Worm (Caenorhabditis elegans) whole organism, L2 larva: ENCODE data around the gene chil-16.

Experiments
- F13H6.1 ChIP-seq: sonication (generic microtip); optimal IDR thresholded peaks from 2 replicates; lab custom pipeline; 2016; ENCODE audit warnings: missing genetic modification characterization, missing compliant biosample characterization
- ZK546.5 ChIP-seq: sonication (generic microtip); optimal IDR thresholded peaks from 2 replicates; lab custom pipeline; 2017; ENCODE audit warnings: missing biosample characterization, missing genetic modification characterization
- alr-1 ChIP-seq: fragments of 150-350 bp; optimal IDR thresholded peaks from 2 replicates; lab custom pipeline; 2014; ENCODE audit warnings: missing biosample characterization, missing genetic modification characterization
- aly-2 ChIP-seq: fragments of 150-350 bp; optimal IDR thresholded peaks from 2 replicates; lab custom pipeline; 2014; ENCODE audit warnings: missing biosample characterization, missing genetic modification characterization
- ama-1 ChIP-seq: fragments of 150-350 bp; optimal IDR thresholded peaks from 2 replicates; lab custom pipeline; 2018; ENCODE audit warnings: inconsistent platforms
- blmp-1 ChIP-seq: sonication (generic microtip); optimal IDR thresholded peaks from 2 replicates; lab custom pipeline; 2017; ENCODE audit warnings: missing genetic modification characterization, mild to moderate bottlenecking, missing compliant biosample characterization, antibody characterized with exemption, moderate library complexity; ENCODE audit not compliant: insufficient read depth
- ceh-16 ChIP-seq: fragments of 150-350 bp; optimal IDR thresholded peaks from 2 replicates; lab custom pipeline; 2014; ENCODE audit warnings: missing biosample characterization, missing genetic modification characterization
- ceh-82 ChIP-seq: fragments of 150-350 bp; optimal IDR thresholded peaks from 2 replicates; lab custom pipeline; 2014; ENCODE audit warnings: missing biosample characterization, missing genetic modification characterization
- crh-2 ChIP-seq: sonication (generic microtip); optimal IDR thresholded peaks from 2 replicates; lab custom pipeline; 2017; ENCODE audit warnings: missing biosample characterization, missing genetic modification characterization
- dmd-4 ChIP-seq: sonication (generic microtip); optimal IDR thresholded peaks from 2 replicates; lab custom pipeline; 2017; ENCODE audit warnings: missing biosample characterization, missing genetic modification characterization
- elt-1 ChIP-seq: fragments of 150-350 bp; optimal IDR thresholded peaks from 2 replicates; lab custom pipeline; 2014; ENCODE audit warnings: missing biosample characterization, missing genetic modification characterization
- elt-3 ChIP-seq: sonication (generic microtip); optimal IDR thresholded peaks from 2 replicates; lab custom pipeline; 2017; ENCODE audit warnings: missing biosample characterization, missing genetic modification characterization
- lin-13 ChIP-seq: fragments of 150-350 bp; optimal IDR thresholded peaks from 2 replicates; lab custom pipeline; 2014; ENCODE audit warnings: missing biosample characterization, missing genetic modification reagents, missing genetic modification characterization
- lin-39 ChIP-seq: fragments of 150-350 bp; optimal IDR thresholded peaks from 2 replicates; lab custom pipeline; 2014; ENCODE audit warnings: missing biosample characterization, missing genetic modification reagents, missing genetic modification characterization
- lsy-2 ChIP-seq, 2 experiments: fragments of 150-350 bp in 1 of 2; sonication (generic microtip) in 1 of 2; optimal IDR thresholded peaks; 2 replicates each; lab custom pipeline; 2014 to 2017; ENCODE audit warnings: missing biosample characterization in 2 of 2, missing genetic modification characterization in 2 of 2
- mab-5 ChIP-seq: fragments of 150-350 bp; optimal IDR thresholded peaks from 2 replicates; lab custom pipeline; 2014; ENCODE audit warnings: missing biosample characterization, missing genetic modification characterization
- mbf-1 ChIP-seq: sonication (generic microtip); optimal IDR thresholded peaks from 2 replicates; lab custom pipeline; 2017; ENCODE audit warnings: missing biosample characterization, missing genetic modification characterization
- mdl-1 ChIP-seq, 2 experiments: fragments of 150-350 bp in 1 of 2; sonication (generic microtip) in 1 of 2; optimal IDR thresholded peaks; 2 replicates each; lab custom pipeline; 2017; ENCODE audit warnings: missing biosample characterization in 2 of 2, missing genetic modification characterization in 2 of 2
- nhr-11 ChIP-seq: fragments of 150-350 bp; optimal IDR thresholded peaks from 2 replicates; lab custom pipeline; 2014; ENCODE audit warnings: missing biosample characterization, missing genetic modification characterization
- nhr-12 ChIP-seq: fragments of 150-350 bp; optimal IDR thresholded peaks from 2 replicates; lab custom pipeline; 2014; ENCODE audit warnings: missing biosample characterization, missing genetic modification characterization
- nhr-129 ChIP-seq: fragments of 150-350 bp; optimal IDR thresholded peaks from 2 replicates; lab custom pipeline; 2014; ENCODE audit warnings: missing biosample characterization, missing genetic modification characterization
- nhr-21 ChIP-seq: fragments of 150-350 bp; optimal IDR thresholded peaks from 2 replicates; lab custom pipeline; 2014; ENCODE audit warnings: missing biosample characterization, missing genetic modification characterization
- nhr-23 ChIP-seq: fragments of 150-350 bp; optimal IDR thresholded peaks from 2 replicates; lab custom pipeline; 2014; ENCODE audit warnings: missing biosample characterization, missing genetic modification reagents, missing genetic modification characterization
- nhr-25 ChIP-seq: fragments of 150-350 bp; sonication (generic microtip); optimal IDR thresholded peaks from 3 replicates; lab custom pipeline; 2014; ENCODE audit warnings: missing biosample characterization, missing genetic modification characterization
- nhr-6 ChIP-seq: fragments of 150-350 bp; optimal IDR thresholded peaks from 2 replicates; lab custom pipeline; 2014; ENCODE audit warnings: missing biosample characterization, missing genetic modification characterization
- nhr-77 ChIP-seq: fragments of 150-350 bp; optimal IDR thresholded peaks from 2 replicates; lab custom pipeline; 2014; ENCODE audit warnings: missing biosample characterization, missing genetic modification characterization
- peb-1 ChIP-seq: fragments of 150-350 bp; optimal IDR thresholded peaks from 2 replicates; lab custom pipeline; 2014; ENCODE audit warnings: missing biosample characterization, missing genetic modification characterization
- sem-4 ChIP-seq: fragments of 150-350 bp; optimal IDR thresholded peaks from 2 replicates; lab custom pipeline; 2014; ENCODE audit warnings: missing biosample characterization, missing genetic modification reagents, missing genetic modification characterization
- skn-1 ChIP-seq: sonication (generic microtip); optimal IDR thresholded peaks from 2 replicates; lab custom pipeline; 2017; ENCODE audit warnings: missing biosample characterization, missing genetic modification characterization
- sma-3 ChIP-seq: sonication (generic microtip); optimal IDR thresholded peaks from 2 replicates; lab custom pipeline; 2016; ENCODE audit warnings: missing genetic modification reagents, missing genetic modification characterization, missing compliant biosample characterization
- sma-9 ChIP-seq, 2 experiments: fragments of 150-350 bp in 1 of 2; sonication (generic microtip) in 1 of 2; optimal IDR thresholded peaks; 2 replicates each; lab custom pipeline; 2014 to 2016; ENCODE audit warnings: missing genetic modification characterization in 2 of 2, mild to moderate bottlenecking in 1 of 2, missing biosample characterization in 1 of 2, missing compliant biosample characterization in 1 of 2, missing genetic modification reagents in 1 of 2, moderate library complexity in 1 of 2
- snpc-4 ChIP-seq: fragments of 150-350 bp; optimal IDR thresholded peaks from 2 replicates; lab custom pipeline; 2014; ENCODE audit warnings: missing biosample characterization, missing genetic modification characterization
- unc-39 ChIP-seq: fragments of 150-350 bp; optimal IDR thresholded peaks from 2 replicates; lab custom pipeline; 2014; ENCODE audit warnings: missing biosample characterization, missing genetic modification characterization
- unc-55 ChIP-seq: fragments of 150-350 bp; sonication (generic microtip); optimal IDR thresholded peaks from 3 replicates; lab custom pipeline; 2014; ENCODE audit warnings: missing biosample characterization, missing genetic modification reagents, missing genetic modification characterization
- unc-62 ChIP-seq: fragments of 150-350 bp; optimal IDR thresholded peaks from 2 replicates; lab custom pipeline; 2014; ENCODE audit warnings: missing biosample characterization, missing genetic modification reagents, missing genetic modification characterization
- zag-1 ChIP-seq: fragments of 150-350 bp; optimal IDR thresholded peaks from 2 replicates; lab custom pipeline; 2014; ENCODE audit warnings: missing biosample characterization, missing genetic modification characterization
- ztf-1 ChIP-seq: fragments of 200-800 bp; sonication (Bioruptor generic); conservative IDR thresholded peaks from 2 replicates; pipeline ENCODE4 v1.3.6; 2022; ENCODE audit warnings: missing genetic modification characterization, missing compliant biosample characterization
- ztf-11 ChIP-seq: sonication (generic microtip); optimal IDR thresholded peaks from 2 replicates; lab custom pipeline; 2017; ENCODE audit warnings: missing biosample characterization, missing genetic modification characterization
- ztf-4 ChIP-seq: fragments of 150-350 bp; optimal IDR thresholded peaks from 2 replicates; lab custom pipeline; 2014; ENCODE audit warnings: missing biosample characterization, missing genetic modification characterization

The chil-16 gene

DNA sequence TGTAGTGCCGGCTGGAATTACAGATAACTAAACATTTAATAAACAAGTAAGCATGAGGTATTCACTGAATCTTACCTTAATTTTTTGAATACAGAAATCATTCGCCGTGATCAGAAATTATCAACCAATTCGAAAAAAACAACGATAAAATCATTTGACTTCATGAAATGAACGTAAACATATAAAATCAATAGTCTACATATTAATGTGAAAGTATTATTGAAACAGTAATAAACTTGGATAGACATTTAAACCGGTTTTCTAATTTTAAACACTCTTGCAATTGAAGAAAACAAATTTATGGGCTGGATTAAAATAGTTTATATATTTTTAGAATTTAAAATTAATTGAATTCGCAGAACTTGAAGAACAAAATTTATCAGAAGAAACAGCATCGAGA lies at the start of gene chil-16:
Gene chil-16, minus strand, starts transcription at position 101 of the 400 bp plus-strand sequence.
- TF ChIP-seq lsy-2 (tag; optimal IDR thresholded peaks at IDR 0.05; lab: Kevin White, UChicago): no peak
- TF ChIP-seq nhr-23: no peak
- TF ChIP-seq sma-9 (GFP tag; optimal IDR thresholded peaks at IDR 0.05; lab: Kevin White, UChicago): no peak
- no peak for TF ChIP-seq sma-9 (tag; optimal IDR thresholded peaks at IDR 0.05; lab: Kevin White, UChicago)
- TF ChIP-seq sma-3 (GFP tag; lab: Kevin White, UChicago): no peak
- no peak for TF ChIP-seq F13H6.1 (tag; lab: Kevin White, UChicago)
- TF ChIP-seq lin-13: no peak
- TF ChIP-seq ztf-11 (tag; lab: Kevin White, UChicago): no peak

DNA sequence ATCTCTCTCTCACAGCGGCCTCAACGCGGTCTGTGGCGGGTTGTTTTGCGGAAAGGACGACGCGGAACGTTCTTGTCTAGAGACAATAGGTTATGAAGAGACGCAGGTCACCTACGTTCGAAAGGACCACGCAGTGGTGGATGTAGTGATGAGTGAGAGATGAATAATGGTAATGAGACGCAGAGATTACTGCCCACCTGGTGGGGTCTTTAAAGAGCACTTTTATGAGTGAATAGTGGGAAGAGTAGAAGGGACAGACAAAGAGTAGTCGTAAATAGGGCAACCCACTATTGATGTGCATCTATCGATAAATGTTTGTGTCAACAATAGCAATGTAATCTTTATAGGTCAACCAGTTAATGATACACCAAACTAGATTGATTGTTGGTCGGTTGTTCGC lies 49.3 kb upstream of the chil-16 start:
- TF ChIP-seq aly-2 (tag; lab: Kevin White, UChicago) (no peak), lin-13 (no peak), ZK546.5 (tag; lab: Kevin White, UChicago) (no peak), mbf-1 (tag; lab: Kevin White, UChicago) (no peak), crh-2 (tag; lab: Kevin White, UChicago) (no peak), mab-5 (no peak), unc-39 (tag; lab: Kevin White, UChicago) (no peak), nhr-129 (tag; lab: Kevin White, UChicago) (no peak), blmp-1 (tag; lab: Kevin White, UChicago) (no peak), ama-1 (lab: Kevin White, UChicago) (no peak), nhr-12 (tag; lab: Kevin White, UChicago) (no peak), nhr-25 (no peak), ceh-16 (tag; lab: Kevin White, UChicago) (no peak), zag-1 (tag; lab: Kevin White, UChicago) (no peak), ztf-4 (tag; lab: Kevin White, UChicago) (no peak)

DNA sequence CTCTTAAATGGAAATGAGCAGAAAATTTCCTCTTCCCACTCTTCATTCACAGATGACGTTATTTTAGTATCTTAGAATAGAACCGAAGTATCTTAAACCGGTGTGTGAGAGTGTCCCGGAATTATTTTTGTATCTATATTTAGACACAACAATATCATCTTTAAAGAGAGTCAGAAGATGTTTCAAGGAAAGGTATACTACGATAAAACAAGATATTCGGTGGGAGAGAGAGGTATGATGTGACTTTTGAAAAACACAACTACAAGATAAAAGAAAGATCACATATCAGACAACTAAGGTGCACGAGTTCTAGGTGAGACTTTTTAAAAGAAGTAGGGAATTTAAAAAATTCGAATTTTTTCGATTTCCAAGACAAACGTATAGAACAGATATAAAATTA lies 48.9 kb upstream of the chil-16 start:
- TF ChIP-seq lin-13 (no peak), mdl-1 (tag; optimal IDR thresholded peaks at IDR 0.05; lab: Kevin White, UChicago) (no peak), elt-3 (tag; lab: Kevin White, UChicago) (no peak), sem-4 (tag; lab: Kevin White, UChicago) (no peak), nhr-21 (tag; lab: Kevin White, UChicago) (no peak), unc-62 (GFP tag; lab: Kevin White, UChicago) (no peak), ztf-1 (no peak), ztf-4 (tag; lab: Kevin White, UChicago) (no peak), nhr-25 (peak; percentile 8), unc-39 (tag; lab: Kevin White, UChicago) (no peak), ama-1 (lab: Kevin White, UChicago) (no peak), snpc-4 (tag; lab: Kevin White, UChicago) (no peak), ZK546.5 (tag; lab: Kevin White, UChicago) (no peak), alr-1 (no peak), peb-1 (tag; lab: Kevin White, UChicago) (no peak), mbf-1 (tag; lab: Kevin White, UChicago) (no peak), skn-1 (tag; lab: Kevin White, UChicago) (no peak), ceh-16 (tag; lab: Kevin White, UChicago) (no peak), nhr-23 (no peak), lsy-2 (tag; optimal IDR thresholded peaks at IDR 0.05; lab: Kevin White, UChicago) (peak in 1 of 2 experiments; percentile 14), elt-1 (tag; lab: Kevin White, UChicago) (no peak), nhr-6 (tag; lab: Kevin White, UChicago) (no peak), sma-9 (GFP tag; optimal IDR thresholded peaks at IDR 0.05; lab: Kevin White, UChicago) (peak; percentile 55), sma-9 (tag; optimal IDR thresholded peaks at IDR 0.05; lab: Kevin White, UChicago) (no peak), sma-3 (GFP tag; lab: Kevin White, UChicago) (no peak), ztf-11 (tag; lab: Kevin White, UChicago) (no peak)

DNA sequence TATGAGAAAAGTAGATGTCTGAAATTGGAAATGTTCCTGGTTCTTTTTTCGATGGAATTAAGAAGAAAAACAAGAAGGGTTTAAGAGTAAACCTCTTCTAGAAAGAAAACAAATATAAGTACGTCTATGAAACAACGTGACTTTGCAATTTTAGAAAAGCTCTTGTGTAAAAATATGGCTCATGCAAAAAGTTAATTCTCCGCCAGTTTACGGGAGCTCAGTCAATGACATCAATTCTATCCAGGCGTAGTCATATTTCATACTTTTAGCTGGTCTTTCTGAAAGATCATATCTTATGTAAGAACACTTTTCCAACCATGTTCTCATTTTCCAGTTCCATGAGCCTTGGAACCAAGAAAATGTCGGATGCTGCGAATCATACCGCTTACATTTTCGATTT lies 48.2 kb upstream of the chil-16 start:
- TF ChIP-seq nhr-25 (no peak), ztf-1 (no peak), unc-55 (GFP tag; lab: Kevin White, UChicago) (no peak), elt-1 (tag; lab: Kevin White, UChicago) (no peak), nhr-129 (tag; lab: Kevin White, UChicago) (no peak), unc-62 (GFP tag; lab: Kevin White, UChicago) (no peak), skn-1 (tag; lab: Kevin White, UChicago) (no peak), ceh-82 (no peak), lin-39 (tag; lab: Kevin White, UChicago) (no peak), sma-3 (GFP tag; lab: Kevin White, UChicago) (no peak), crh-2 (tag; lab: Kevin White, UChicago) (no peak), elt-3 (tag; lab: Kevin White, UChicago) (no peak), dmd-4 (tag; lab: Kevin White, UChicago) (no peak), mab-5 (no peak), nhr-11 (tag; lab: Kevin White, UChicago) (no peak), aly-2 (tag; lab: Kevin White, UChicago) (no peak), ztf-4 (tag; lab: Kevin White, UChicago) (no peak), sem-4 (tag; lab: Kevin White, UChicago) (no peak), nhr-77 (tag; lab: Kevin White, UChicago) (no peak)
- TF ChIP-seq, all 48 proteins: peak for 0
